Worm (Caenorhabditis elegans): ENCODE data around the gene twk-9.
"Not testable (repeated sequence)": the region's sequence is repeated elsewhere in the genome, so short reads cannot be mapped to it uniquely, and the experiment has no call there.

Gene twk-9

ce11 chrIV:9682514-9682913 is 10.5 kb upstream of the twk-9 start, which contains the start of gene ins-7:
TSS of gene ins-7 (minus strand) at chrIV:9682845.
- TF ChIP-seq ZK337.2 (GFP tag; IDR thresholded peaks at IDR 0.05) = no peak
- TF ChIP-seq hmg-1.1 (GFP tag; IDR thresholded peaks at IDR 0.05) = no peak
- TF ChIP-seq hlh-11 (tag; optimal IDR thresholded peaks at IDR 0.05) = peak; percentile 65
- peak; percentile 76 for TF ChIP-seq dve-1 (tag; optimal IDR thresholded peaks at IDR 0.05; ENCODE audit: insufficient read depth)
- TF ChIP-seq pqm-1 (tag; optimal IDR thresholded peaks at IDR 0.05) = peak; percentile 64
- peak in 1 of 2 experiments; percentile 9 for TF ChIP-seq daf-16 (GFP tag; optimal IDR thresholded peaks at IDR 0.05)
- TF ChIP-seq daf-16 (tag; optimal IDR thresholded peaks at IDR 0.05) = no peak
- no peak for TF ChIP-seq nhr-111 (GFP tag; optimal IDR thresholded peaks at IDR 0.05)
- TF ChIP-seq tra-1 (GFP tag; IDR thresholded peaks at IDR 0.05) = peak; percentile 62; the same call in 1 of the 2 replicates
- TF ChIP-seq lin-1 (GFP tag; IDR thresholded peaks at IDR 0.05) = peak; percentile 79; the same call in 1 of the 2 replicates
- peak; percentile 40 for TF ChIP-seq T20F7.1 (GFP tag; optimal IDR thresholded peaks at IDR 0.05)
- TF ChIP-seq F37D6.2 (tag; optimal IDR thresholded peaks at IDR 0.05) = no peak
- no peak for TF ChIP-seq Y75B8A.6 (GFP tag; IDR thresholded peaks at IDR 0.05)
- TF ChIP-seq nhr-28 (tag; optimal IDR thresholded peaks at IDR 0.05) = peak; percentile 72
- TF ChIP-seq nhr-48 (tag; optimal IDR thresholded peaks at IDR 0.05) = peak; percentile 30
- peak; percentile 93 for TF ChIP-seq dmd-6 (GFP tag; IDR thresholded peaks at IDR 0.05)

ce11 chrIV:9683433-9683832 is 9.5 kb upstream of the twk-9 start, which contains the start of the genes htas-1 and ZK1251.3:
TSS of gene htas-1 (minus strand) at chrIV:9683533.
TSS of gene ZK1251.3 (plus strand) at chrIV:9683658.
- no peak for TF ChIP-seq gei-8 (GFP tag; optimal IDR thresholded peaks at IDR 0.05)
- no peak for TF ChIP-seq lin-29 (GFP tag; IDR thresholded peaks at IDR 0.05)
- no peak for TF ChIP-seq F49E8.2 (tag; optimal IDR thresholded peaks at IDR 0.05; ENCODE audit: borderline replicate concordance)
- TF ChIP-seq ztf-11 (tag; optimal IDR thresholded peaks at IDR 0.05) = no peak
- no peak for TF ChIP-seq nhr-10 (tag; optimal IDR thresholded peaks at IDR 0.05)
- no peak for TF ChIP-seq T20F7.1 (GFP tag; optimal IDR thresholded peaks at IDR 0.05)
- TF ChIP-seq lin-38 (GFP tag; IDR thresholded peaks at IDR 0.05) = no peak
- no peak for TF ChIP-seq jun-1 (tag; optimal IDR thresholded peaks at IDR 0.05)
- TF ChIP-seq ceh-32 (tag; optimal IDR thresholded peaks at IDR 0.05; ENCODE audit: poor library complexity) = no peak
- TF ChIP-seq ZK546.5 (tag; optimal IDR thresholded peaks at IDR 0.05) = no peak
- TF ChIP-seq egl-43 (GFP tag; IDR thresholded peaks at IDR 0.05) = no peak
- no peak for TF ChIP-seq daf-8 (GFP tag; IDR thresholded peaks at IDR 0.05)
- no peak for TF ChIP-seq ztf-7 (tag; optimal IDR thresholded peaks at IDR 0.05)
- TF ChIP-seq pqm-1 (tag; optimal IDR thresholded peaks at IDR 0.05) = no peak
- no peak for TF ChIP-seq ceh-20 (GFP tag; IDR thresholded peaks at IDR 0.05)
- no peak for TF ChIP-seq unc-130 (GFP tag; optimal IDR thresholded peaks at IDR 0.05)
- no peak for TF ChIP-seq dmd-6 (GFP tag; IDR thresholded peaks at IDR 0.05)
- TF ChIP-seq lim-7 (GFP tag; IDR thresholded peaks at IDR 0.05) = no peak

ce11 chrIV:9688715-9689114 is 4.3 kb upstream of the twk-9 start, which contains the start of gene msp-76:
TSS of gene msp-76 (plus strand) at chrIV:9689015.
- not testable (repeated sequence) for TF ChIP-seq rbr-2, ztf-11, nhr-77 (tag; optimal IDR thresholded peaks at IDR 0.05)

- TF ChIP-seq vab-7 (GFP tag; IDR thresholded peaks at IDR 0.05) = no peak
- TF ChIP-seq lin-1 (GFP tag; IDR thresholded peaks at IDR 0.05) = no peak
- TF ChIP-seq daf-8 (GFP tag; IDR thresholded peaks at IDR 0.05) = no peak
- no peak for TF ChIP-seq daf-19 (GFP tag; conservative IDR thresholded peaks at IDR 0.05)
- TF ChIP-seq fos-1 (tag; optimal IDR thresholded peaks at IDR 0.05) = no peak
- no peak for TF ChIP-seq nhr-111 (GFP tag; optimal IDR thresholded peaks at IDR 0.05)
- TF ChIP-seq nhr-42 (GFP tag; IDR thresholded peaks at IDR 0.05) = no peak
- TF ChIP-seq T26A8.4 (GFP tag; IDR thresholded peaks at IDR 0.05) = no peak
- no peak for TF ChIP-seq mep-1 (tag; optimal IDR thresholded peaks at IDR 0.05)
- no peak for TF ChIP-seq dmd-9 (GFP tag; IDR thresholded peaks at IDR 0.05)
- TF ChIP-seq ctbp-1 (GFP tag; IDR thresholded peaks at IDR 0.05) = no peak
- TF ChIP-seq zip-11 (GFP tag; IDR thresholded peaks at IDR 0.05) = no peak
- no peak for TF ChIP-seq mdl-1 (tag; optimal IDR thresholded peaks at IDR 0.05)
- TF ChIP-seq nhr-10 (tag; optimal IDR thresholded peaks at IDR 0.05) = no peak
- no peak for TF ChIP-seq ceh-32 (tag; optimal IDR thresholded peaks at IDR 0.05; ENCODE audit: poor library complexity)
- TF ChIP-seq set-16 (GFP tag; IDR thresholded peaks at IDR 0.05) = no peak
- TF ChIP-seq pha-4 (GFP tag; IDR thresholded peaks at IDR 0.05) = no peak
- no peak for TF ChIP-seq pha-4 (tag; optimal IDR thresholded peaks at IDR 0.05)
- no peak for TF ChIP-seq tag-97 (GFP tag; IDR thresholded peaks at IDR 0.05)
Measured at ce11 chrIV:9690644-9691043, 2.3 kb upstream of the twk-9 start, which contains the start of gene sdz-36. TSS of gene sdz-36 (plus strand) at chrIV:9690944.

Data from whole organism, L4 larva.